Fruit fly (Drosophila melanogaster) whole organism, embryonic: ENCODE measurements around the gene CG9393.

Experiments
- Ada2b ChIP-seq: fragments of 200-800 bp; sonication (Bioruptor generic); IDR thresholded peaks from 2 replicates; pipeline ENCODE4 v1.3.6; 2022; ENCODE audit warnings: missing biosample characterization, missing genetic modification characterization
- Blimp-1 ChIP-seq: fragments of 200-800 bp; sonication (Bioruptor generic); optimal IDR thresholded peaks from 3 replicates; lab custom pipeline; 2018; ENCODE audit warnings: missing biosample characterization, missing genetic modification characterization, mild to moderate bottlenecking, moderate library complexity, missing genetic modification reagents
- CG10321 ChIP-seq: fragments of 200-800 bp; sonication (Bioruptor generic); IDR thresholded peaks from 2 replicates; pipeline ENCODE4 v1.3.6; 2022; ENCODE audit warnings: missing biosample characterization, missing genetic modification characterization
- CG12104 ChIP-seq: fragments of 200-800 bp; sonication (Bioruptor generic); optimal IDR thresholded peaks from 3 replicates; lab custom pipeline; 2016; ENCODE audit warnings: missing biosample characterization, missing genetic modification characterization
- CG13624 ChIP-seq: fragments of 200-800 bp; sonication (Bioruptor generic); optimal IDR thresholded peaks from 2 replicates; lab custom pipeline; 2016; ENCODE audit warnings: missing biosample characterization, missing genetic modification characterization
- CG14667 ChIP-seq: fragments of 200-800 bp; sonication (Bioruptor generic); IDR thresholded peaks from 2 replicates; pipeline ENCODE4 v1.3.6; 2022; ENCODE audit warnings: missing biosample characterization, missing genetic modification characterization
- CG17186 ChIP-seq: fragments of 200-800 bp; sonication (Bioruptor generic); optimal IDR thresholded peaks from 3 replicates; lab custom pipeline; 2017; ENCODE audit warnings: missing biosample characterization, missing genetic modification reagents, missing genetic modification characterization
- CG17359 ChIP-seq: fragments of 200-800 bp; sonication (Bioruptor generic); optimal IDR thresholded peaks from 3 replicates; lab custom pipeline; 2018; ENCODE audit warnings: missing biosample characterization, mild to moderate bottlenecking, missing genetic modification characterization, moderate library complexity
- CG17361 ChIP-seq: fragments of 200-800 bp; sonication (Bioruptor generic); IDR thresholded peaks from 3 replicates; pipeline ENCODE4 v1.3.6; 2022; ENCODE audit warnings: missing biosample characterization, missing genetic modification characterization
- CG17802 ChIP-seq: fragments of 200-800 bp; sonication (Bioruptor generic); optimal IDR thresholded peaks from 2 replicates; lab custom pipeline; 2018; ENCODE audit warnings: missing biosample characterization, mild to moderate bottlenecking, missing genetic modification characterization, moderate library complexity
- CG2712 ChIP-seq: fragments of 200-800 bp; optimal IDR thresholded peaks from 3 replicates; lab custom pipeline; 2019; ENCODE audit warnings: missing biosample characterization, mild to moderate bottlenecking, missing genetic modification characterization, moderate library complexity
- CG3163 ChIP-seq: fragments of 200-800 bp; sonication (Bioruptor generic); optimal IDR thresholded peaks from 3 replicates; lab custom pipeline; 2016; ENCODE audit warnings: missing biosample characterization, missing genetic modification characterization
- CG32767 ChIP-seq: fragments of 200-800 bp; sonication (Bioruptor generic); IDR thresholded peaks from 2 replicates; pipeline ENCODE4 v1.3.6; 2022; ENCODE audit warnings: missing biosample characterization, missing genetic modification characterization
- CG34224 ChIP-seq: fragments of 200-800 bp; sonication (Bioruptor generic); IDR thresholded peaks from 3 replicates; pipeline ENCODE4 v1.3.6; 2022; ENCODE audit warnings: missing biosample characterization, missing genetic modification characterization; ENCODE audit not compliant: partially characterized antibody
- CG4820 ChIP-seq: fragments of 200-800 bp; sonication (Bioruptor generic); optimal IDR thresholded peaks from 3 replicates; lab custom pipeline; 2016; ENCODE audit warnings: missing biosample characterization, missing genetic modification characterization
- CG7372 ChIP-seq: fragments of 200-800 bp; sonication (Bioruptor generic); IDR thresholded peaks from 2 replicates; pipeline ENCODE4 v1.3.6; 2022; ENCODE audit warnings: missing biosample characterization, missing genetic modification characterization
- CG7786 ChIP-seq: fragments of 200-800 bp; sonication (Bioruptor generic); optimal IDR thresholded peaks from 2 replicates; lab custom pipeline; 2016; ENCODE audit warnings: missing biosample characterization, missing genetic modification characterization
- CG9876 ChIP-seq: fragments of 200-800 bp; sonication (Bioruptor generic); optimal IDR thresholded peaks from 2 replicates; lab custom pipeline; 2016; ENCODE audit warnings: missing biosample characterization, missing genetic modification characterization
- CHES-1-like ChIP-seq: fragments of 200-800 bp; sonication (Bioruptor generic); optimal IDR thresholded peaks from 2 replicates; lab custom pipeline; 2016; ENCODE audit warnings: missing biosample characterization, missing genetic modification characterization
- CoRest ChIP-seq: fragments of 200-800 bp; sonication (Bioruptor generic); optimal IDR thresholded peaks from 3 replicates; lab custom pipeline; 2018; ENCODE audit warnings: missing biosample characterization, mild to moderate bottlenecking, missing genetic modification characterization, moderate library complexity
- Dek ChIP-seq: fragments of 200-800 bp; sonication (Bioruptor generic); optimal IDR thresholded peaks from 3 replicates; lab custom pipeline; 2019; ENCODE audit warnings: missing biosample characterization, mild to moderate bottlenecking, missing genetic modification characterization, moderate library complexity
- Dfd ChIP-seq, 2 experiments: fragments of >200 bp; optimal IDR thresholded peaks; 2 replicates each; lab custom pipeline; 2017; ENCODE audit warnings: missing biosample characterization in 2 of 2, missing genetic modification characterization in 2 of 2
- Fer2 ChIP-seq: fragments of 200-800 bp; sonication (Bioruptor generic); optimal IDR thresholded peaks from 2 replicates; lab custom pipeline; 2018; ENCODE audit warnings: missing biosample characterization, mild to moderate bottlenecking, missing genetic modification characterization, moderate library complexity
- Gug ChIP-seq: fragments of 200-800 bp; sonication (Bioruptor generic); IDR thresholded peaks from 4 replicates; pipeline ENCODE4 v1.3.6; 2022; ENCODE audit warnings: missing biosample characterization, missing genetic modification characterization
- MBD-R2 ChIP-seq: fragments of 200-800 bp; sonication (Bioruptor generic); IDR thresholded peaks from 2 replicates; pipeline ENCODE4 v1.3.6; 2022; ENCODE audit warnings: missing biosample characterization, missing genetic modification characterization
- NFAT ChIP-seq: fragments of 200-800 bp; sonication (Bioruptor generic); IDR thresholded peaks from 2 replicates; pipeline ENCODE4 v1.3.6; 2022; ENCODE audit warnings: missing biosample characterization, missing genetic modification characterization
- Six4 ChIP-seq: fragments of 200-800 bp; sonication (Bioruptor generic); optimal IDR thresholded peaks from 2 replicates; lab custom pipeline; 2016; ENCODE audit warnings: missing biosample characterization, missing genetic modification characterization
- Sry-δ ChIP-seq: fragments of 200-800 bp; sonication (Bioruptor generic); optimal IDR thresholded peaks from 2 replicates; lab custom pipeline; 2016; ENCODE audit warnings: missing biosample characterization, missing genetic modification characterization
- Ssrp ChIP-seq: fragments of 200-800 bp; sonication (Bioruptor generic); optimal IDR thresholded peaks from 2 replicates; lab custom pipeline; 2018; ENCODE audit warnings: missing biosample characterization, mild to moderate bottlenecking, missing genetic modification characterization, moderate library complexity
- bigmax ChIP-seq: fragments of 200-800 bp; sonication (Bioruptor generic); optimal IDR thresholded peaks from 2 replicates; lab custom pipeline; 2018; ENCODE audit warnings: missing biosample characterization, mild to moderate bottlenecking, missing genetic modification characterization
- cato ChIP-seq: fragments of 200-800 bp; sonication (Bioruptor generic); optimal IDR thresholded peaks from 2 replicates; lab custom pipeline; 2016; ENCODE audit warnings: missing biosample characterization, missing genetic modification characterization, borderline replicate concordance
- chif ChIP-seq, 2 experiments: fragments of 200-800 bp; sonication (Bioruptor generic); optimal IDR thresholded peaks; 3 replicates each; lab custom pipeline; 2016; ENCODE audit warnings: missing biosample characterization in 2 of 2, missing genetic modification characterization in 2 of 2
- danr ChIP-seq: fragments of 200-800 bp; sonication (Bioruptor generic); IDR thresholded peaks from 2 replicates; pipeline ENCODE4 v1.3.6; 2022; ENCODE audit warnings: missing biosample characterization, missing genetic modification characterization
- emc ChIP-seq: fragments of 200-800 bp; sonication (Bioruptor generic); optimal IDR thresholded peaks from 2 replicates; lab custom pipeline; 2016; ENCODE audit warnings: missing biosample characterization, missing genetic modification characterization
- fu2 ChIP-seq: fragments of 200-800 bp; sonication (Bioruptor generic); optimal IDR thresholded peaks from 2 replicates; lab custom pipeline; 2016; ENCODE audit warnings: missing biosample characterization, missing genetic modification characterization
- gce ChIP-seq: fragments of 200-800 bp; sonication (Bioruptor generic); IDR thresholded peaks from 3 replicates; pipeline ENCODE4 v1.3.6; 2022; ENCODE audit warnings: missing biosample characterization, missing genetic modification characterization
- grn ChIP-seq: fragments of 200-800 bp; sonication (Bioruptor generic); optimal IDR thresholded peaks from 3 replicates; lab custom pipeline; 2017; ENCODE audit warnings: missing biosample characterization, missing genetic modification characterization
- ind ChIP-seq: fragments of 200-800 bp; sonication (Bioruptor generic); optimal IDR thresholded peaks from 3 replicates; lab custom pipeline; 2016; ENCODE audit warnings: missing biosample characterization, missing genetic modification characterization
- kay ChIP-seq: fragments of 200-800 bp; sonication (Bioruptor generic); optimal IDR thresholded peaks from 2 replicates; lab custom pipeline; 2016; ENCODE audit warnings: missing biosample characterization, missing genetic modification characterization
- lbe ChIP-seq: fragments of 200-800 bp; sonication (Bioruptor generic); optimal IDR thresholded peaks from 2 replicates; lab custom pipeline; 2016; ENCODE audit warnings: missing biosample characterization, mild to moderate bottlenecking, missing genetic modification characterization
- lov ChIP-seq, 2 experiments: fragments of 200-800 bp in 1 of 2; fragments of >200 bp in 1 of 2; sonication (Bioruptor generic) in 1 of 2; IDR thresholded peaks in 1 of 2; optimal IDR thresholded peaks in 1 of 2; 2 replicates in 1 of 2; 3 replicates in 1 of 2; pipeline versions ENCODE4 v1.3.6 to Lab custom; 2017 to 2022; ENCODE audit warnings: missing biosample characterization in 1 of 2, missing genetic modification characterization in 1 of 2
- mam ChIP-seq: fragments of 200-800 bp; sonication (Bioruptor generic); optimal IDR thresholded peaks from 3 replicates; lab custom pipeline; 2016; ENCODE audit warnings: missing biosample characterization, missing genetic modification characterization
- pho ChIP-seq: fragments of 200-800 bp; sonication (Bioruptor generic); optimal IDR thresholded peaks from 2 replicates; lab custom pipeline; 2016; ENCODE audit warnings: missing biosample characterization, missing genetic modification characterization
- prd ChIP-seq, 3 experiments: fragments of >200 bp in 2 of 3; fragments of 200-800 bp in 1 of 3; sonication (Bioruptor generic) in 1 of 3; optimal IDR thresholded peaks in 2 of 3; IDR thresholded peaks in 1 of 3; 2 replicates in 2 of 3; 3 replicates in 1 of 3; pipeline versions ENCODE4 v1.3.6 to Lab custom; 2017 to 2022; ENCODE audit warnings: missing biosample characterization in 1 of 3, missing genetic modification characterization in 1 of 3
- sob ChIP-seq: fragments of 200-800 bp; sonication (Bioruptor generic); IDR thresholded peaks from 2 replicates; pipeline ENCODE4 v1.3.6; 2022; ENCODE audit warnings: missing biosample characterization, missing genetic modification characterization
- sug ChIP-seq: fragments of 200-800 bp; optimal IDR thresholded peaks from 2 replicates; lab custom pipeline; 2019; ENCODE audit warnings: missing biosample characterization, mild to moderate bottlenecking, missing genetic modification characterization, moderate library complexity
- unc-4 ChIP-seq: fragments of 200-800 bp; sonication (Bioruptor generic); IDR thresholded peaks from 2 replicates; pipeline ENCODE4 v1.3.6; 2022; ENCODE audit warnings: missing biosample characterization, missing genetic modification characterization; ENCODE audit not compliant: partially characterized antibody
- wor ChIP-seq: fragments of 200-800 bp; sonication (Bioruptor generic); IDR thresholded peaks from 2 replicates; pipeline ENCODE4 v1.3.6; 2022; ENCODE audit warnings: missing biosample characterization, missing genetic modification characterization
- z ChIP-seq: fragments of 200-800 bp; sonication (Bioruptor generic); IDR thresholded peaks from 3 replicates; pipeline ENCODE4 v1.3.6; 2022; ENCODE audit warnings: missing biosample characterization, missing genetic modification characterization

Gene CG9393

dm6 chr3R:9555334-9555974 lies 8.0 kb downstream of the CG9393 start, which contains the start of the genes CG9386 and BckdhA (continued):
- no peak for TF ChIP-seq prd (optimal IDR thresholded peaks at IDR 0.05; lab: Kevin White, UChicago)
- TF ChIP-seq prd (GFP tag; IDR thresholded peaks at IDR 0.05; lab: Robert Waterston, UW), result peak; percentile 59; the same call in 2 of the 3 replicates
- peak; percentile 53 for TF ChIP-seq CG12104 (GFP tag; lab: Kevin White, UChicago)
- peak; percentile 14 for TF ChIP-seq CG3163 (GFP tag; lab: Kevin White, UChicago)
- TF ChIP-seq Six4 (GFP tag; lab: Kevin White, UChicago), result no peak
- TF ChIP-seq cato (GFP tag; lab: Kevin White, UChicago), result peak; percentile 17
- TF ChIP-seq wor (GFP tag; lab: Robert Waterston, UW), result no peak
- TF ChIP-seq Dfd (GFP tag; optimal IDR thresholded peaks at IDR 0.05; lab: Kevin White, UChicago), result no peak
- no peak for TF ChIP-seq gce (GFP tag; lab: Robert Waterston, UW)
- peak; percentile 52 for TF ChIP-seq ind (GFP tag; lab: Kevin White, UChicago)
- TF ChIP-seq Ada2b (GFP tag; lab: Robert Waterston, UW), result peak; percentile 43; the same call in 1 of the 2 replicates
- no peak for TF ChIP-seq CG14667 (GFP tag; lab: Robert Waterston, UW)
- TF ChIP-seq pho (GFP tag; lab: Kevin White, UChicago), result peak; percentile 53
- TF ChIP-seq z (GFP tag; lab: Robert Waterston, UW), result no peak
- TF ChIP-seq danr (GFP tag; lab: Robert Waterston, UW), result no peak
- TF ChIP-seq kay, result peak; percentile 11
- peak; percentile 68 for TF ChIP-seq CG13624 (GFP tag; lab: Kevin White, UChicago)
- TF ChIP-seq mam (GFP tag; lab: Kevin White, UChicago), result peak; percentile 75
- peak; percentile 76 for TF ChIP-seq NFAT (GFP tag; lab: Robert Waterston, UW)
- no peak for TF ChIP-seq lov (optimal IDR thresholded peaks at IDR 0.05; lab: Kevin White, UChicago)
- no peak for TF ChIP-seq lov (GFP tag; IDR thresholded peaks at IDR 0.05; lab: Robert Waterston, UW)
- TF ChIP-seq CG17361, result peak; percentile 74; the same call in 2 of the 3 replicates
- TF ChIP-seq Blimp-1 (GFP tag; lab: Kevin White, UChicago), result peak; percentile 65
- peak; percentile 60 for TF ChIP-seq sug (tag; lab: Kevin White, UChicago)
- TF ChIP-seq Sry-δ (GFP tag; lab: Kevin White, UChicago), result peak; percentile 71
- peak; percentile 16 for TF ChIP-seq CG7786 (GFP tag; lab: Kevin White, UChicago)
- peak; percentile 59; the same call in 1 of the 2 replicates for TF ChIP-seq sob (GFP tag; lab: Robert Waterston, UW)
- peak; percentile 73 for TF ChIP-seq unc-4
- TF ChIP-seq CG10321, result no peak
- peak; percentile 64 for TF ChIP-seq CG2712 (tag; lab: Kevin White, UChicago)
- TF ChIP-seq Dek (tag; lab: Kevin White, UChicago), result peak; percentile 62
- TF ChIP-seq Ssrp (tag; lab: Kevin White, UChicago), result peak; percentile 35
- peak; percentile 32 for TF ChIP-seq CG17359 (tag; lab: Kevin White, UChicago)
- peak; percentile 46 for TF ChIP-seq fu2 (GFP tag; lab: Kevin White, UChicago)
- TF ChIP-seq CG7372 (GFP tag; lab: Robert Waterston, UW), result peak; percentile 98
- peak; percentile 49 for TF ChIP-seq MBD-R2 (GFP tag; lab: Robert Waterston, UW)
- peak; percentile 61; the same call in 2 of the 4 replicates for TF ChIP-seq Gug
- peak; percentile 57 for TF ChIP-seq grn (GFP tag; lab: Kevin White, UChicago)
- peak; percentile 26 for TF ChIP-seq CG9876 (GFP tag; lab: Kevin White, UChicago)
- no peak for TF ChIP-seq CG17802 (tag; lab: Kevin White, UChicago)
- peak; percentile 12 for TF ChIP-seq Fer2 (tag; lab: Kevin White, UChicago)
- peak; percentile 61 for TF ChIP-seq CHES-1-like
- TF ChIP-seq CG17186 (GFP tag; lab: Kevin White, UChicago), result peak; percentile 52
- TF ChIP-seq emc (GFP tag; lab: Kevin White, UChicago), result no peak
- peak; percentile 60 for TF ChIP-seq CG34224 (GFP tag; lab: Robert Waterston, UW)
- peak; percentile 73 for TF ChIP-seq CoRest
- TF ChIP-seq chif (GFP tag; optimal IDR thresholded peaks at IDR 0.05; lab: Kevin White, UChicago), result peak in 1 of 2 experiments; percentile 40
- 0 out of 2 replicates have a peak, but pooled peaks have one; percentile 38 for TF ChIP-seq CG32767 (GFP tag; lab: Robert Waterston, UW)
- no peak for TF ChIP-seq lbe (GFP tag; lab: Kevin White, UChicago)
- TF ChIP-seq bigmax, result no peak
- TF ChIP-seq CG4820 (GFP tag; lab: Kevin White, UChicago), result peak; percentile 14
